Fruit fly (Drosophila melanogaster): Measurements from ENCODE around the gene Oseg4.

Oseg4 gene

dm6 chr3L:1774713-1775648 lies 39.4 kb upstream of the Oseg4 start, which contains the start of the genes CG13933 and PolD2 (continued):
- TF ChIP-seq CG2678 (tag; optimal IDR thresholded peaks at IDR 0.05) = peak; percentile 92
- TF ChIP-seq Rx (GFP tag; IDR thresholded peaks at IDR 0.05) = peak; percentile 96
- TF ChIP-seq org-1 (GFP tag; optimal IDR thresholded peaks at IDR 0.05) = peak; percentile 88
- peak; percentile 98 for TF ChIP-seq Abd-B (GFP tag; optimal IDR thresholded peaks at IDR 0.05)
- peak; percentile 98 for TF ChIP-seq CG17385 (GFP tag; optimal IDR thresholded peaks at IDR 0.05)
- no peak for TF ChIP-seq abd-A (tag; optimal IDR thresholded peaks at IDR 0.05)
- TF ChIP-seq hkb (optimal IDR thresholded peaks at IDR 0.05) = no peak
- peak; percentile 98 for TF ChIP-seq hkb (GFP tag; IDR thresholded peaks at IDR 0.05)
- peak; percentile 94 for TF ChIP-seq CG6689 (GFP tag; IDR thresholded peaks at IDR 0.05)
- TF ChIP-seq insv (GFP tag; optimal IDR thresholded peaks at IDR 0.05) = peak in 1 of 2 experiments; percentile 67
- TF ChIP-seq CG11247 (GFP tag; IDR thresholded peaks at IDR 0.05) = peak; percentile 90
- peak; percentile 72 for TF ChIP-seq fu2 (GFP tag; optimal IDR thresholded peaks at IDR 0.05)
- TF ChIP-seq lab (GFP tag; optimal IDR thresholded peaks at IDR 0.05) = peak; percentile 92
- TF ChIP-seq NK7.1 (GFP tag; optimal IDR thresholded peaks at IDR 0.05) = no peak
- TF ChIP-seq pita (GFP tag; optimal IDR thresholded peaks at IDR 0.05) = no peak
- TF ChIP-seq Ada2b (GFP tag; IDR thresholded peaks at IDR 0.05) = peak; percentile 95
- TF ChIP-seq gcm2 (GFP tag; optimal IDR thresholded peaks at IDR 0.05) = peak; percentile 65
- TF ChIP-seq mld (GFP tag; IDR thresholded peaks at IDR 0.05; ENCODE audit: partially characterized antibody) = peak; percentile 67; the same call in 2 of the 3 replicates
- peak; percentile 80 for TF ChIP-seq ems (GFP tag; optimal IDR thresholded peaks at IDR 0.05)
- TF ChIP-seq zen (tag; optimal IDR thresholded peaks at IDR 0.05) = peak; percentile 87
- TF ChIP-seq Nf-YA (GFP tag; IDR thresholded peaks at IDR 0.05) = peak; percentile 92
- TF ChIP-seq dysf (GFP tag; IDR thresholded peaks at IDR 0.05) = peak; percentile 87
- peak; percentile 74 for TF ChIP-seq CG6765 (GFP tag; optimal IDR thresholded peaks at IDR 0.05)
- TF ChIP-seq Ssrp (tag; optimal IDR thresholded peaks at IDR 0.05) = peak; percentile 98
- peak; percentile 88 for TF ChIP-seq trem (tag; optimal IDR thresholded peaks at IDR 0.05)
- no peak for TF ChIP-seq CG17361 (GFP tag; IDR thresholded peaks at IDR 0.05)
- peak; percentile 99 for TF ChIP-seq stc (GFP tag; IDR thresholded peaks at IDR 0.05)
- peak; percentile 93 for TF ChIP-seq ewg (GFP tag; optimal IDR thresholded peaks at IDR 0.05)
- peak; percentile 96 for TF ChIP-seq Oaz (GFP tag; IDR thresholded peaks at IDR 0.05)
- TF ChIP-seq CG2129 (GFP tag; IDR thresholded peaks at IDR 0.05; ENCODE audit: partially characterized antibody) = peak; percentile 25
- TF ChIP-seq BEAF-32 (GFP tag; optimal IDR thresholded peaks at IDR 0.05) = peak; percentile 51
- peak; percentile 83 for TF ChIP-seq CG16863 (GFP tag; optimal IDR thresholded peaks at IDR 0.05)
- TF ChIP-seq CG11695 (GFP tag; IDR thresholded peaks at IDR 0.05) = peak; percentile 94
- TF ChIP-seq Ets65A (GFP tag) = peak; percentile 97
- peak; percentile 96 for TF ChIP-seq CG8388 (GFP tag; optimal IDR thresholded peaks at IDR 0.05)
- TF ChIP-seq pho (GFP tag; optimal IDR thresholded peaks at IDR 0.05) = peak; percentile 69
- TF ChIP-seq nau (GFP tag; optimal IDR thresholded peaks at IDR 0.05) = no peak
- TF ChIP-seq E2f2 (GFP tag; IDR thresholded peaks at IDR 0.05) = peak; percentile 91
- TF ChIP-seq ab (GFP tag; optimal IDR thresholded peaks at IDR 0.05) = peak; percentile 75
- peak; percentile 79 for TF ChIP-seq Antp (GFP tag; optimal IDR thresholded peaks at IDR 0.05)
- TF ChIP-seq Dip3 (GFP tag; optimal IDR thresholded peaks at IDR 0.05) = peak; percentile 77
- peak; percentile 95 for TF ChIP-seq CG7556 (GFP tag; optimal IDR thresholded peaks at IDR 0.05)
- TF ChIP-seq zfh1 (GFP tag; IDR thresholded peaks at IDR 0.05) = peak; percentile 97
- TF ChIP-seq nerfin-1 (tag; optimal IDR thresholded peaks at IDR 0.05) = no peak
- peak; percentile 64; the same call in 1 of the 2 replicates for TF ChIP-seq Bgb (GFP tag; IDR thresholded peaks at IDR 0.05; ENCODE audit: partially characterized antibody)
- TF ChIP-seq da (GFP tag; optimal IDR thresholded peaks at IDR 0.05) = no peak
- peak; percentile 81 for TF ChIP-seq slp2 (GFP tag; optimal IDR thresholded peaks at IDR 0.05)
- TF ChIP-seq CG7786 (GFP tag; optimal IDR thresholded peaks at IDR 0.05) = peak; percentile 85
- TF ChIP-seq CG18262 (tag; optimal IDR thresholded peaks at IDR 0.05) = peak; percentile 95
